Worm (Caenorhabditis elegans) whole organism, L1 larva: ENCODE measurements around the gene cest-5.1.

Experiments
- C16A3.4 ChIP-seq: fragments of 150-350 bp; optimal IDR thresholded peaks from 2 replicates; lab custom pipeline; 2014; ENCODE audit warnings: missing biosample characterization, missing genetic modification characterization
- C34B4.2 ChIP-seq: sonication (generic microtip); optimal IDR thresholded peaks from 2 replicates; lab custom pipeline; 2017; ENCODE audit warnings: mild to moderate bottlenecking, missing genetic modification characterization, missing compliant biosample characterization
- F16B12.6 ChIP-seq: fragments of 150-350 bp; optimal IDR thresholded peaks from 2 replicates; lab custom pipeline; 2014; ENCODE audit warnings: missing biosample characterization, missing genetic modification characterization
- Y116A8C.19 ChIP-seq: sonication (generic microtip); optimal IDR thresholded peaks from 2 replicates; lab custom pipeline; 2016; ENCODE audit warnings: missing compliant biosample characterization, missing genetic modification characterization, borderline replicate concordance
- ama-1 ChIP-seq: fragments of 150-350 bp; optimal IDR thresholded peaks from 2 replicates; lab custom pipeline; 2014
- blmp-1 ChIP-seq: fragments of 150-350 bp; optimal IDR thresholded peaks from 2 replicates; lab custom pipeline; 2014; ENCODE audit warnings: missing biosample characterization, missing genetic modification characterization
- ceh-82 ChIP-seq, 3 experiments: fragments of 150-350 bp in 1 of 3; sonication (generic microtip) in 2 of 3; optimal IDR thresholded peaks; 2 replicates each; lab custom pipeline; 2014 to 2017; ENCODE audit warnings: missing biosample characterization in 3 of 3, missing genetic modification characterization in 3 of 3
- dpl-1 ChIP-seq, 3 experiments: fragments of 150-350 bp in 2 of 3; sonication (generic microtip) in 1 of 3; optimal IDR thresholded peaks; 2 replicates each; lab custom pipeline; 2014 to 2017; ENCODE audit warnings: missing biosample characterization in 3 of 3, missing genetic modification characterization in 3 of 3, missing genetic modification reagents in 3 of 3
- dsc-1 ChIP-seq: sonication (generic microtip); optimal IDR thresholded peaks from 2 replicates; lab custom pipeline; 2016; ENCODE audit warnings: mild to moderate bottlenecking, missing genetic modification characterization, missing compliant biosample characterization
- efl-1 ChIP-seq, 4 experiments: fragments of 150-350 bp; optimal IDR thresholded peaks in 3 of 4; peaks in 1 of 4; 1 replicate in 1 of 4; 2 replicates in 3 of 4; lab custom pipeline; 2014; ENCODE audit warnings: missing biosample characterization in 2 of 4, missing genetic modification characterization in 2 of 4, missing genetic modification reagents in 2 of 4
- efl-3 ChIP-seq: fragments of 200-800 bp; sonication (Bioruptor generic); optimal IDR thresholded peaks from 2 replicates; lab custom pipeline; 2018; ENCODE audit warnings: mild to moderate bottlenecking, missing genetic modification characterization, missing compliant biosample characterization
- elt-3 ChIP-seq, 6 experiments: fragments of 150-350 bp in 1 of 6; sonication (generic microtip); optimal IDR thresholded peaks; 2 replicates each; lab custom pipeline; 2017 to 2018; ENCODE audit warnings: missing biosample characterization in 6 of 6, missing genetic modification characterization in 6 of 6, inconsistent platforms in 1 of 6
- ets-5 ChIP-seq: fragments of 200-800 bp; sonication (Bioruptor generic); IDR thresholded peaks from 2 replicates; pipeline ENCODE4 v1.3.6; 2022; ENCODE audit warnings: missing genetic modification characterization, missing compliant biosample characterization
- fkh-8 ChIP-seq: sonication (generic microtip); optimal IDR thresholded peaks from 2 replicates; lab custom pipeline; 2016; ENCODE audit warnings: mild to moderate bottlenecking, missing genetic modification characterization, missing compliant biosample characterization
- fos-1 ChIP-seq: fragments of 150-350 bp; optimal IDR thresholded peaks from 2 replicates; lab custom pipeline; 2014; ENCODE audit warnings: missing biosample characterization, missing genetic modification characterization
- grh-1 ChIP-seq: fragments of 200-800 bp; sonication (Bioruptor generic); IDR thresholded peaks from 2 replicates; pipeline ENCODE4 v1.3.6; 2022; ENCODE audit warnings: missing genetic modification reagents, missing genetic modification characterization, missing compliant biosample characterization
- hlh-17 ChIP-seq: fragments of 200-800 bp; sonication (Bioruptor generic); optimal IDR thresholded peaks from 2 replicates; lab custom pipeline; 2018; ENCODE audit warnings: missing genetic modification characterization, mild to moderate bottlenecking, missing compliant biosample characterization, moderate library complexity, borderline replicate concordance
- hpl-2 ChIP-seq: fragments of 150-350 bp; optimal IDR thresholded peaks from 2 replicates; lab custom pipeline; 2014; ENCODE audit warnings: missing biosample characterization, missing genetic modification reagents, missing genetic modification characterization
- isw-1 ChIP-seq: fragments of 200-800 bp; sonication (Bioruptor generic); IDR thresholded peaks from 2 replicates; pipeline ENCODE4 v1.3.6; 2022; ENCODE audit warnings: missing genetic modification characterization, missing compliant biosample characterization
- jun-1 ChIP-seq: fragments of 150-350 bp; optimal IDR thresholded peaks from 2 replicates; lab custom pipeline; 2014; ENCODE audit warnings: missing biosample characterization, missing genetic modification reagents, missing genetic modification characterization
- lin-15B ChIP-seq: fragments of 150-350 bp; sonication (generic microtip); optimal IDR thresholded peaks from 3 replicates; lab custom pipeline; 2014; ENCODE audit warnings: missing biosample characterization, missing genetic modification characterization
- lin-35 ChIP-seq, 2 experiments: fragments of 150-350 bp; optimal IDR thresholded peaks; 2 replicates each; lab custom pipeline; 2014; ENCODE audit warnings: missing biosample characterization in 2 of 2, missing genetic modification characterization in 2 of 2, missing genetic modification reagents in 2 of 2
- lin-39 ChIP-seq: fragments of 150-350 bp; optimal IDR thresholded peaks from 2 replicates; lab custom pipeline; 2014; ENCODE audit warnings: missing biosample characterization, missing genetic modification reagents, missing genetic modification characterization
- lir-3 ChIP-seq: sonication (generic microtip); optimal IDR thresholded peaks from 2 replicates; lab custom pipeline; 2016; ENCODE audit warnings: mild to moderate bottlenecking, missing genetic modification characterization, moderate library complexity, missing compliant biosample characterization; ENCODE audit not compliant: poor library complexity
- nhr-12 ChIP-seq: sonication (generic microtip); optimal IDR thresholded peaks from 2 replicates; lab custom pipeline; 2017; ENCODE audit warnings: missing biosample characterization, missing genetic modification characterization
- nhr-20 ChIP-seq: sonication (generic microtip); optimal IDR thresholded peaks from 2 replicates; lab custom pipeline; 2016; ENCODE audit warnings: mild to moderate bottlenecking, missing genetic modification characterization, missing compliant biosample characterization
- nhr-237 ChIP-seq: fragments of 150-350 bp; optimal IDR thresholded peaks from 2 replicates; lab custom pipeline; 2014; ENCODE audit warnings: missing biosample characterization, missing genetic modification characterization
- nhr-47 ChIP-seq: sonication (generic microtip); optimal IDR thresholded peaks from 2 replicates; lab custom pipeline; 2016; ENCODE audit warnings: mild to moderate bottlenecking, missing genetic modification characterization, moderate library complexity, missing compliant biosample characterization
- nhr-71 ChIP-seq: sonication (generic microtip); optimal IDR thresholded peaks from 2 replicates; lab custom pipeline; 2016; ENCODE audit warnings: mild to moderate bottlenecking, missing genetic modification characterization, moderate library complexity, missing compliant biosample characterization
- nhr-76 ChIP-seq: sonication (generic microtip); optimal IDR thresholded peaks from 2 replicates; lab custom pipeline; 2017; ENCODE audit warnings: missing biosample characterization, missing genetic modification characterization
- nhr-77 ChIP-seq: fragments of 150-350 bp; optimal IDR thresholded peaks from 2 replicates; lab custom pipeline; 2014; ENCODE audit warnings: missing biosample characterization, missing genetic modification characterization
- pag-3 ChIP-seq: sonication (generic microtip); optimal IDR thresholded peaks from 2 replicates; lab custom pipeline; 2017; ENCODE audit warnings: missing genetic modification characterization, mild to moderate bottlenecking, missing compliant biosample characterization, antibody characterized with exemption, borderline replicate concordance; ENCODE audit not compliant: insufficient read depth
- pax-3 ChIP-seq: fragments of 200-800 bp; sonication (Bioruptor generic); optimal IDR thresholded peaks from 2 replicates; lab custom pipeline; 2018; ENCODE audit warnings: mild to moderate bottlenecking, missing genetic modification characterization, moderate library complexity, missing compliant biosample characterization
- rnt-1 ChIP-seq: sonication (generic microtip); optimal IDR thresholded peaks from 2 replicates; lab custom pipeline; 2016; ENCODE audit warnings: mild to moderate bottlenecking, missing genetic modification characterization, moderate library complexity, missing compliant biosample characterization
- skn-1 ChIP-seq: fragments of 150-350 bp; optimal IDR thresholded peaks from 2 replicates; lab custom pipeline; 2014; ENCODE audit warnings: missing biosample characterization, missing genetic modification characterization
- snpc-4 ChIP-seq: fragments of 150-350 bp; optimal IDR thresholded peaks from 2 replicates; lab custom pipeline; 2014; ENCODE audit warnings: missing biosample characterization, missing genetic modification characterization
- snu-23 ChIP-seq: sonication (generic microtip); optimal IDR thresholded peaks from 2 replicates; lab custom pipeline; 2016; ENCODE audit warnings: missing genetic modification characterization, missing compliant biosample characterization
- sptf-1 ChIP-seq: fragments of 150-350 bp; optimal IDR thresholded peaks from 2 replicates; lab custom pipeline; 2014; ENCODE audit warnings: missing biosample characterization, missing genetic modification characterization
- tlp-1 ChIP-seq: fragments of 150-350 bp; optimal IDR thresholded peaks from 2 replicates; lab custom pipeline; 2014; ENCODE audit warnings: missing biosample characterization, missing genetic modification characterization
- unc-30 ChIP-seq: sonication (generic microtip); optimal IDR thresholded peaks from 2 replicates; lab custom pipeline; 2017; ENCODE audit warnings: missing biosample characterization, missing genetic modification characterization

The cest-5.1 gene

DNA sequence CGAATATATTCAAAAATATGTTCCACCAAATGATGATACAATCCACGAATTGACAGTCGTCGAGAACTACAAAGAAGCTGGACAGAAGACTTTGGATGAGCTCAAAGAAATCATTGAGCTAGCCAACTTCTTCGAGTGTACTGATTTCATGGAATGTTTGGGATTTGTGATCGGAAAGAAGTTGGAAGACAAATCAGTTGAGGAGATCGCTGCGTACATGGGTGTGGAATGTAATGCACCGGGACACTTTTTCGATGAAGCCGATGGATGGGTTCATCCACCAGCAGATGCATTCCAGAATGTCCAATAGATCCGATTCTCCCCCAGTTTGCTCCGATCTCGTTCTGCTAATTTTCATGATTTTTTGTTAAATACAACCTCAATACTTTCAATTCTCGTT is 28.0 kb downstream of the cest-5.1 start:
- TF ChIP-seq efl-1 (optimal IDR thresholded peaks at IDR 0.05; lab: Kevin White, UChicago) = no peak
- peak in 1 of 2 experiments; percentile 43 for TF ChIP-seq efl-1 (GFP tag; optimal IDR thresholded peaks at IDR 0.05 in 1 of 2; lab: Kevin White, UChicago)
- TF ChIP-seq unc-30 (tag; lab: Kevin White, UChicago) = no peak
- TF ChIP-seq pax-3 (tag; lab: Kevin White, UChicago) = no peak
- no peak for TF ChIP-seq sptf-1 (tag; lab: Kevin White, UChicago)
- no peak for TF ChIP-seq C16A3.4
- TF ChIP-seq hlh-17 = no peak
- TF ChIP-seq nhr-20 (tag; lab: Kevin White, UChicago) = no peak
- no peak for TF ChIP-seq ama-1 (lab: Kevin White, UChicago)
- no peak for TF ChIP-seq tlp-1 (tag; lab: Kevin White, UChicago)

DNA sequence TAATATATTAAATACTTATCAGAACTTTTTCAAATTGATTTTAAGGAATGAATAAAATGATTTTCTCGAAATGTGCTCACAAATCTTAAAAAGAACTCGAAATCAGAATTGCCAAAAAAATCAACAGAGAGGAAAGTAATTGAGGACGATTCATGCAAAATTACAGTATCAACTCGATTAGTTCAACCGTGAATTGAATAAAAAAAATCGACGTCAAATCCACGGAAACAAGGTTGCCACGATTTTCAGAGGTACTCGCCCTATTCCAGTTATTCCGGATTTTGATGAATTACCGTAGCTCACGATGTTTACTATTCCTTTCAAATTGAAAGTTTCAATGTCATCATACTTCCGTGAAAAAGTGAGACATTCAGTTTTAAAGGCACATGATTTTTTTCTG is 29.2 kb downstream of the cest-5.1 start, which contains the start of gene F15B10.3:
Gene F15B10.3 (plus strand): TSS at position 301 of the 400 bp plus-strand sequence.
- TF ChIP-seq nhr-71 (tag; lab: Kevin White, UChicago) (no peak), nhr-76 (no peak), nhr-77 (tag; lab: Kevin White, UChicago) (no peak), tlp-1 (tag; lab: Kevin White, UChicago) (no peak), lir-3 (tag; lab: Kevin White, UChicago) (no peak), isw-1 (GFP tag; lab: Robert Waterston, UW) (no peak), fos-1 (no peak), efl-3 (GFP tag; lab: Kevin White, UChicago) (no peak), nhr-237 (tag; lab: Kevin White, UChicago) (no peak), hpl-2 (GFP tag; lab: Kevin White, UChicago) (no peak), C34B4.2 (tag; lab: Kevin White, UChicago) (no peak), lin-15B (tag; lab: Kevin White, UChicago) (no peak), elt-3 (tag; optimal IDR thresholded peaks at IDR 0.05; lab: Kevin White, UChicago) (no peak), ceh-82 (tag; optimal IDR thresholded peaks at IDR 0.05; lab: Kevin White, UChicago) (no peak), skn-1 (tag; lab: Kevin White, UChicago) (no peak), nhr-47 (tag; lab: Kevin White, UChicago) (no peak), snpc-4 (tag; lab: Kevin White, UChicago) (no peak), nhr-12 (tag; lab: Kevin White, UChicago) (no peak)

DNA sequence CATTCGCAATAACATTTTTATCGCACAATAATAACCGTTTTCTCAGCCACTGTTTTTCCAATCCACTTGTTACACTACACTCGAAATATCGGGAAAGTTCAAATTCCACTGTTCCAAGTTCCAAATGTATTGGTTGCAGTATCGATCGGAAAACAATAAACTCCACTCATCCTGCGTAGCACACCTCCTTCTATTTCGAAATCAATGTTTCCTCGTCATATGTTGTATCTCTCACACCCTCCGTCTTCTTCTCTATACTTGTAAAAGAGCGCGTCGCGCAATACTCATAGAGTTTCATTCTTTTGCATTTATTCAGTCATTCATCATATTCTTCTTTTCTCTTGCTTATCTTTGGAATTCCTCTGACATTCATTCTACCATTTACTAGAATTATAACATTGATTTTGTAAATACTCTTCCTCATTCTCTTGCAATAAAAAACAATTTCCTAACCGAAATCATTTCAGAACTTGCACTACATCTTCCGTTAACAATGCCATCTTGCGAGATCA is 30.3 kb downstream of the cest-5.1 start, which contains the start of gene sup-36:
Gene sup-36 (plus strand): TSS at position 462 of the 512 bp plus-strand sequence.
- TF ChIP-seq tlp-1 (tag; lab: Kevin White, UChicago) (no peak), elt-3 (tag; optimal IDR thresholded peaks at IDR 0.05; lab: Kevin White, UChicago) (no peak), rnt-1 (tag; lab: Kevin White, UChicago) (peak; percentile 29), efl-1 (optimal IDR thresholded peaks at IDR 0.05; lab: Kevin White, UChicago) (peak; percentile 21 to 25), efl-1 (GFP tag; optimal IDR thresholded peaks at IDR 0.05 in 1 of 2; lab: Kevin White, UChicago) (peak; percentile 22 to 31), pag-3 (tag; lab: Kevin White, UChicago) (no peak), lin-39 (tag; lab: Kevin White, UChicago) (no peak), dsc-1 (tag; lab: Kevin White, UChicago) (no peak), dpl-1 (GFP tag; optimal IDR thresholded peaks at IDR 0.05; lab: Kevin White, UChicago) (peak in 1 of 3 experiments; percentile 1), fkh-8 (no peak), grh-1 (no peak), ceh-82 (tag; optimal IDR thresholded peaks at IDR 0.05; lab: Kevin White, UChicago) (peak in 1 of 3 experiments; percentile 18), Y116A8C.19 (tag; lab: Kevin White, UChicago) (no peak), pax-3 (tag; lab: Kevin White, UChicago) (no peak), F16B12.6 (tag; lab: Kevin White, UChicago) (no peak), lin-35 (GFP tag; optimal IDR thresholded peaks at IDR 0.05; lab: Kevin White, UChicago) (peak in 1 of 2 experiments; percentile 45), hlh-17 (no peak), ets-5 (GFP tag; lab: Robert Waterston, UW) (no peak), blmp-1 (no peak), jun-1 (tag; lab: Kevin White, UChicago) (no peak), snu-23 (GFP tag; lab: Kevin White, UChicago) (peak; percentile 28)
